Worm (Caenorhabditis elegans): Measurements from ENCODE around the gene hlh-32.

DNA sequence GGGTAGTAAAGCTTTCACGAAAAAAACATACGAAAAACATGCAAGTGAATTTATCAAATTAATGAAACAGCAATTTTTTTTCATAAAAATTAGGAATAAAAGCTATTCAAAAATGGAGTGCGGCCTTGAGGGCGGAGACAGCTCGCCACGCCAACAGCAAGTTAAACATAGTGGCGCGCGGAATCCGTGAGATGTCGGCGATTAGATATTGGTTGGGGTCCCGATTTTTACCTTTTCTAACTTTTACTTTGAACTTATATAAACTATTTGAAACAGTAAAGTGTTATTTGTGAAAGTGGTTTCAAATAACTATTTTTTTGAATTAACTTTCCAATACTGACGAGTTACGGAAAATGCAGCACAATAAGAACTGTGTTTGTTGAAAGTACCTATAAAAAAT, 46.6 kb upstream of the hlh-32 start:
- TF ChIP-seq ref-1 (GFP tag; conservative IDR thresholded peaks at IDR 0.05): no peak
- no peak for TF ChIP-seq ztf-29 (GFP tag; IDR thresholded peaks at IDR 0.05)
- TF ChIP-seq ztf-23 (GFP tag; IDR thresholded peaks at IDR 0.05): no peak
- no peak for TF ChIP-seq T22C8.4 (GFP tag; IDR thresholded peaks at IDR 0.05)
- TF ChIP-seq flt-1 (GFP tag; IDR thresholded peaks at IDR 0.05): no peak
- no peak for TF ChIP-seq med-1 (GFP tag; optimal IDR thresholded peaks at IDR 0.05; ENCODE audit: insufficient read depth)
- no peak for TF ChIP-seq cog-1 (tag; optimal IDR thresholded peaks at IDR 0.05)
